Fruit fly (Drosophila melanogaster) whole organism, embryonic: ENCODE data around the gene CG5390.

Experiments
- Aef1 ChIP-seq: fragments of 200-800 bp; sonication (Bioruptor generic); IDR thresholded peaks from 3 replicates; pipeline ENCODE4 v1.3.6; 2022; ENCODE audit warnings: missing biosample characterization, missing genetic modification characterization
- B-H2 ChIP-seq: fragments of 200-800 bp; sonication (Bioruptor generic); optimal IDR thresholded peaks from 2 replicates; lab custom pipeline; 2018; ENCODE audit warnings: missing biosample characterization, mild to moderate bottlenecking, missing genetic modification characterization
- Bdp1 ChIP-seq: fragments of 200-800 bp; sonication (Bioruptor generic); optimal IDR thresholded peaks from 3 replicates; lab custom pipeline; 2016; ENCODE audit warnings: missing biosample characterization, missing genetic modification characterization
- CG1024 ChIP-seq: fragments of 200-800 bp; sonication (Bioruptor generic); IDR thresholded peaks from 2 replicates; pipeline ENCODE4 v1.3.6; 2022; ENCODE audit warnings: missing biosample characterization, missing genetic modification characterization
- CG10979 ChIP-seq: fragments of 200-800 bp; sonication (Bioruptor generic); optimal IDR thresholded peaks from 2 replicates; lab custom pipeline; 2018; ENCODE audit warnings: missing biosample characterization, mild to moderate bottlenecking, missing genetic modification characterization, moderate library complexity
- CG11456 ChIP-seq: fragments of 200-800 bp; sonication (Bioruptor generic); IDR thresholded peaks from 3 replicates; pipeline ENCODE4 v1.3.6; 2022; ENCODE audit warnings: missing biosample characterization, missing genetic modification characterization
- CG13287 ChIP-seq: fragments of 200-800 bp; sonication (Bioruptor generic); IDR thresholded peaks from 2 replicates; pipeline ENCODE4 v1.3.6; 2022; ENCODE audit warnings: missing biosample characterization, missing genetic modification characterization; ENCODE audit not compliant: partially characterized antibody
- CG13424 ChIP-seq: fragments of 200-800 bp; sonication (Bioruptor generic); optimal IDR thresholded peaks from 2 replicates; lab custom pipeline; 2019; ENCODE audit warnings: missing biosample characterization, mild to moderate bottlenecking, missing genetic modification characterization, moderate library complexity
- CG14050 ChIP-seq: fragments of 200-800 bp; sonication (Bioruptor generic); IDR thresholded peaks from 3 replicates; pipeline ENCODE4 v1.3.6; 2022; ENCODE audit warnings: missing biosample characterization, missing genetic modification characterization
- CG1529 ChIP-seq: fragments of 200-800 bp; sonication (Bioruptor generic); optimal IDR thresholded peaks from 3 replicates; lab custom pipeline; 2018; ENCODE audit warnings: missing biosample characterization, missing genetic modification characterization
- CG2116 ChIP-seq: fragments of 200-800 bp; sonication (Bioruptor generic); optimal IDR thresholded peaks from 3 replicates; lab custom pipeline; 2018; ENCODE audit warnings: missing biosample characterization, mild to moderate bottlenecking, missing genetic modification characterization
- CG3065 ChIP-seq: fragments of 200-800 bp; sonication (Bioruptor generic); optimal IDR thresholded peaks from 2 replicates; lab custom pipeline; 2016; ENCODE audit warnings: missing biosample characterization, missing genetic modification characterization
- CG4424 ChIP-seq: fragments of 200-800 bp; sonication (Bioruptor generic); optimal IDR thresholded peaks from 3 replicates; lab custom pipeline; 2016; ENCODE audit warnings: missing biosample characterization, missing genetic modification characterization
- CG6175 ChIP-seq: fragments of 200-800 bp; sonication (Bioruptor generic); IDR thresholded peaks from 3 replicates; pipeline ENCODE4 v1.3.6; 2022; ENCODE audit warnings: missing biosample characterization, missing genetic modification characterization
- CG6791 ChIP-seq: fragments of 200-800 bp; sonication (Bioruptor generic); IDR thresholded peaks from 3 replicates; pipeline ENCODE4 v1.3.6; 2022; ENCODE audit warnings: missing biosample characterization, missing genetic modification characterization; ENCODE audit not compliant: partially characterized antibody
- CTCF ChIP-seq: fragments of 200-800 bp; sonication (Bioruptor generic); optimal IDR thresholded peaks from 2 replicates; lab custom pipeline; 2017; ENCODE audit warnings: missing biosample characterization, mild to moderate bottlenecking, missing genetic modification characterization, moderate library complexity
- D19A ChIP-seq: fragments of 200-800 bp; optimal IDR thresholded peaks from 3 replicates; lab custom pipeline; 2019; ENCODE audit warnings: missing biosample characterization, mild to moderate bottlenecking, missing genetic modification characterization, moderate library complexity
- D19B ChIP-seq: fragments of 200-800 bp; sonication (Bioruptor generic); optimal IDR thresholded peaks from 2 replicates; lab custom pipeline; 2017; ENCODE audit warnings: missing biosample characterization, mild to moderate bottlenecking, missing genetic modification characterization
- Dll ChIP-seq: fragments of 200-800 bp; sonication (Bioruptor generic); IDR thresholded peaks from 4 replicates; pipeline ENCODE4 v1.3.6; 2022; ENCODE audit warnings: missing biosample characterization, missing genetic modification characterization; ENCODE audit not compliant: partially characterized antibody
- Fer2 ChIP-seq: fragments of 200-800 bp; sonication (Bioruptor generic); optimal IDR thresholded peaks from 2 replicates; lab custom pipeline; 2018; ENCODE audit warnings: missing biosample characterization, mild to moderate bottlenecking, missing genetic modification characterization, moderate library complexity
- Gug ChIP-seq: fragments of 200-800 bp; sonication (Bioruptor generic); IDR thresholded peaks from 4 replicates; pipeline ENCODE4 v1.3.6; 2022; ENCODE audit warnings: missing biosample characterization, missing genetic modification characterization
- HmgZ ChIP-seq: fragments of 200-800 bp; sonication (Bioruptor generic); optimal IDR thresholded peaks from 2 replicates; lab custom pipeline; 2018; ENCODE audit warnings: missing biosample characterization, mild to moderate bottlenecking, missing genetic modification characterization
- Hmx ChIP-seq: fragments of 200-800 bp; sonication (Bioruptor generic); optimal IDR thresholded peaks from 2 replicates; lab custom pipeline; 2016; ENCODE audit warnings: missing biosample characterization, missing genetic modification characterization
- Jarid2 ChIP-seq: fragments of 200-800 bp; sonication (Bioruptor generic); optimal IDR thresholded peaks from 3 replicates; lab custom pipeline; 2017; ENCODE audit warnings: mild to moderate bottlenecking, missing biosample characterization, missing genetic modification reagents, missing genetic modification characterization
- Max ChIP-seq: fragments of 200-800 bp; sonication (Bioruptor generic); optimal IDR thresholded peaks from 2 replicates; lab custom pipeline; 2016; ENCODE audit warnings: missing biosample characterization, mild to moderate bottlenecking, missing genetic modification characterization
- Meics ChIP-seq: fragments of 200-800 bp; sonication (Bioruptor generic); optimal IDR thresholded peaks from 2 replicates; lab custom pipeline; 2017; ENCODE audit warnings: missing biosample characterization, mild to moderate bottlenecking, missing genetic modification characterization
- Mes4 ChIP-seq: fragments of 200-800 bp; sonication (Bioruptor generic); optimal IDR thresholded peaks from 2 replicates; lab custom pipeline; 2016; ENCODE audit warnings: missing biosample characterization, missing genetic modification characterization
- Nf-YA ChIP-seq: fragments of 200-800 bp; sonication (Bioruptor generic); IDR thresholded peaks from 2 replicates; pipeline ENCODE4 v1.3.6; 2022; ENCODE audit warnings: missing biosample characterization, missing genetic modification characterization
- Nf-YB ChIP-seq: fragments of 200-800 bp; sonication (Bioruptor generic); optimal IDR thresholded peaks from 3 replicates; lab custom pipeline; 2019; ENCODE audit warnings: missing biosample characterization, mild to moderate bottlenecking, missing genetic modification characterization, moderate library complexity
- Oaz ChIP-seq: fragments of 200-800 bp; sonication (Bioruptor generic); IDR thresholded peaks from 2 replicates; pipeline ENCODE4 v1.3.6; 2022; ENCODE audit warnings: missing biosample characterization, missing genetic modification characterization
- Oli ChIP-seq: fragments of 200-800 bp; sonication (Bioruptor generic); optimal IDR thresholded peaks from 2 replicates; lab custom pipeline; 2018; ENCODE audit warnings: missing biosample characterization, mild to moderate bottlenecking, missing genetic modification characterization, moderate library complexity
- Poxn ChIP-seq: fragments of 200-800 bp; sonication (Bioruptor generic); IDR thresholded peaks from 2 replicates; pipeline ENCODE4 v1.3.6; 2022; ENCODE audit warnings: missing biosample characterization, missing genetic modification characterization
- Rx ChIP-seq: fragments of 200-800 bp; sonication (Bioruptor generic); IDR thresholded peaks from 2 replicates; pipeline ENCODE4 v1.3.6; 2022; ENCODE audit warnings: missing biosample characterization, missing genetic modification characterization
- Scr ChIP-seq: fragments of 200-800 bp; sonication (Bioruptor generic); IDR thresholded peaks from 2 replicates; pipeline ENCODE4 v1.3.6; 2022; ENCODE audit warnings: missing biosample characterization, missing genetic modification characterization; ENCODE audit not compliant: partially characterized antibody
- Spps ChIP-seq: fragments of 200-800 bp; sonication (Bioruptor generic); optimal IDR thresholded peaks from 2 replicates; lab custom pipeline; 2018; ENCODE audit warnings: missing biosample characterization, mild to moderate bottlenecking, missing genetic modification characterization
- Xbp1 ChIP-seq: fragments of 200-800 bp; sonication (Bioruptor generic); optimal IDR thresholded peaks from 3 replicates; lab custom pipeline; 2016; ENCODE audit warnings: missing biosample characterization, mild to moderate bottlenecking, missing genetic modification characterization
- bigmax ChIP-seq: fragments of 200-800 bp; sonication (Bioruptor generic); optimal IDR thresholded peaks from 2 replicates; lab custom pipeline; 2018; ENCODE audit warnings: missing biosample characterization, mild to moderate bottlenecking, missing genetic modification characterization
- danr ChIP-seq: fragments of 200-800 bp; sonication (Bioruptor generic); IDR thresholded peaks from 2 replicates; pipeline ENCODE4 v1.3.6; 2022; ENCODE audit warnings: missing biosample characterization, missing genetic modification characterization
- exex ChIP-seq: fragments of 200-800 bp; sonication (Bioruptor generic); optimal IDR thresholded peaks from 4 replicates; lab custom pipeline; 2018; ENCODE audit warnings: missing biosample characterization, mild to moderate bottlenecking, missing genetic modification characterization, moderate library complexity
- gsb ChIP-seq: fragments of 200-800 bp; sonication (Bioruptor generic); IDR thresholded peaks from 2 replicates; pipeline ENCODE4 v1.3.6; 2022; ENCODE audit warnings: missing biosample characterization, missing genetic modification characterization
- gsb-n ChIP-seq: fragments of 200-800 bp; sonication (Bioruptor generic); optimal IDR thresholded peaks from 3 replicates; lab custom pipeline; 2018; ENCODE audit warnings: missing biosample characterization, mild to moderate bottlenecking, missing genetic modification characterization
- mam ChIP-seq: fragments of 200-800 bp; sonication (Bioruptor generic); optimal IDR thresholded peaks from 3 replicates; lab custom pipeline; 2016; ENCODE audit warnings: missing biosample characterization, missing genetic modification characterization
- pnt ChIP-seq: fragments of 200-800 bp; sonication (Bioruptor generic); optimal IDR thresholded peaks from 3 replicates; lab custom pipeline; 2016; ENCODE audit warnings: missing biosample characterization, missing genetic modification characterization
- pzg ChIP-seq: fragments of 200-800 bp; sonication (Bioruptor generic); optimal IDR thresholded peaks from 3 replicates; lab custom pipeline; 2018; ENCODE audit warnings: missing biosample characterization, mild to moderate bottlenecking, missing genetic modification characterization, moderate library complexity
- sob ChIP-seq: fragments of 200-800 bp; sonication (Bioruptor generic); IDR thresholded peaks from 2 replicates; pipeline ENCODE4 v1.3.6; 2022; ENCODE audit warnings: missing biosample characterization, missing genetic modification characterization
- sr ChIP-seq: fragments of 200-800 bp; sonication (Bioruptor generic); IDR thresholded peaks from 3 replicates; pipeline ENCODE4 v1.3.6; 2022; ENCODE audit warnings: missing biosample characterization, missing genetic modification characterization
- tna ChIP-seq: fragments of 200-800 bp; sonication (Bioruptor generic); IDR thresholded peaks from 2 replicates; pipeline ENCODE4 v1.3.6; 2022; ENCODE audit warnings: missing biosample characterization, missing genetic modification characterization; ENCODE audit not compliant: partially characterized antibody
- unc-4 ChIP-seq: fragments of 200-800 bp; sonication (Bioruptor generic); IDR thresholded peaks from 2 replicates; pipeline ENCODE4 v1.3.6; 2022; ENCODE audit warnings: missing biosample characterization, missing genetic modification characterization; ENCODE audit not compliant: partially characterized antibody
- unpg ChIP-seq: fragments of 200-800 bp; sonication (Bioruptor generic); optimal IDR thresholded peaks from 3 replicates; lab custom pipeline; 2018; ENCODE audit warnings: missing biosample characterization, mild to moderate bottlenecking, missing genetic modification characterization, moderate library complexity
- vvl ChIP-seq: fragments of 200-800 bp; sonication (Bioruptor generic); IDR thresholded peaks from 2 replicates; pipeline ENCODE4 v1.3.6; 2022; ENCODE audit warnings: missing biosample characterization, missing genetic modification characterization
- z ChIP-seq: fragments of 200-800 bp; sonication (Bioruptor generic); IDR thresholded peaks from 3 replicates; pipeline ENCODE4 v1.3.6; 2022; ENCODE audit warnings: missing biosample characterization, missing genetic modification characterization
- zf30C ChIP-seq: fragments of 200-800 bp; sonication (Bioruptor generic); optimal IDR thresholded peaks from 3 replicates; lab custom pipeline; 2018; ENCODE audit warnings: missing biosample characterization, mild to moderate bottlenecking, missing genetic modification characterization

CG5390 gene

DNA sequence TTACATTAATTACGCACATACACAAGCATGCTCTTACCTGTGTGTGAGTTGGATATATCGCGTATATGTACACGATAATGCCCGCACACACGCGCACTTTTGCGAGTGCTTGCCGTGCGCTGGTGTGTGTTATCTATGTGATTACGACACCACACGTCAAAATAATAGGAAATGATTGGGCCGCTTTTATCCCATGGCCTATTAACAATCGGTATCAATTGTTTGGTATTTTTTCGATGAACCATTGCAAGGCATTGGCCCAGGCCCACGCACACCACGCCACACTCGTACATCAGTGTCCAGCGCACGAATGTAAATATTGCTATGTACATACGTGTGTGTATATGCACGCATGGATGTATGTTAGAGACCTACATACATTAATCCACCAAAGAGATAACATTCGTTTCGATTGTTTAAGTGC lies 28.5 kb upstream of the CG5390 start (continued):
- TF ChIP-seq Spps (tag; lab: Kevin White, UChicago) (peak; percentile 43), sr (no peak), vvl (GFP tag; lab: Robert Waterston, UW) (peak; percentile 93), D19A (tag; lab: Kevin White, UChicago) (peak; percentile 67), tna (GFP tag; lab: Robert Waterston, UW) (peak; percentile 48; the same call in 1 of the 2 replicates), CG13287 (peak; percentile 81), Mes4 (GFP tag; lab: Kevin White, UChicago) (no peak), Oli (tag; lab: Kevin White, UChicago) (no peak), Gug (GFP tag; lab: Robert Waterston, UW) (no peak), Nf-YA (GFP tag; lab: Robert Waterston, UW) (no peak), B-H2 (GFP tag; lab: Kevin White, UChicago) (peak; percentile 87), Jarid2 (GFP tag; lab: Kevin White, UChicago) (no peak), Dll (GFP tag; lab: Robert Waterston, UW) (peak; percentile 63), Bdp1 (GFP tag; lab: Kevin White, UChicago) (no peak), CG10979 (tag; lab: Kevin White, UChicago) (peak; percentile 44), CTCF (GFP tag; lab: Kevin White, UChicago) (peak; percentile 26), zf30C (no peak), CG6175 (GFP tag; lab: Robert Waterston, UW) (no peak), sob (GFP tag; lab: Robert Waterston, UW) (peak; percentile 72; the same call in 1 of the 2 replicates), CG3065 (GFP tag; lab: Kevin White, UChicago) (no peak), Hmx (GFP tag; lab: Kevin White, UChicago) (no peak), Xbp1 (peak; percentile 44), CG1024 (GFP tag; lab: Robert Waterston, UW) (peak; percentile 75; the same call in 1 of the 2 replicates), Rx (no peak), Poxn (GFP tag; lab: Robert Waterston, UW) (no peak), danr (GFP tag; lab: Robert Waterston, UW) (no peak), gsb-n (tag; lab: Kevin White, UChicago) (peak; percentile 59), Max (peak; percentile 6), CG13424 (tag; lab: Kevin White, UChicago) (peak; percentile 56), pnt (GFP tag; lab: Kevin White, UChicago) (peak; percentile 27), CG11456 (GFP tag; lab: Robert Waterston, UW) (no peak), CG6791 (GFP tag; lab: Robert Waterston, UW) (no peak; the same call in 2 of the 3 replicates), mam (peak; percentile 50), bigmax (GFP tag; lab: Kevin White, UChicago) (peak; percentile 57), Oaz (no peak), gsb (GFP tag; lab: Robert Waterston, UW) (no peak), Fer2 (peak; percentile 38), CG1529 (GFP tag; lab: Kevin White, UChicago) (peak; percentile 62), z (no peak), exex (tag; lab: Kevin White, UChicago) (peak; percentile 97), CG2116 (GFP tag; lab: Kevin White, UChicago) (no peak), HmgZ (tag; lab: Kevin White, UChicago) (peak; percentile 92), Meics (GFP tag; lab: Kevin White, UChicago) (peak; percentile 66), Nf-YB (GFP tag; lab: Kevin White, UChicago) (peak; percentile 52), unc-4 (GFP tag; lab: Robert Waterston, UW) (peak; percentile 67), Aef1 (no peak), CG14050 (GFP tag; lab: Robert Waterston, UW) (no peak), pzg (GFP tag; lab: Kevin White, UChicago) (peak; percentile 58), Scr (GFP tag; lab: Robert Waterston, UW) (peak; percentile 69), D19B (GFP tag; lab: Kevin White, UChicago) (peak; percentile 54), CG4424 (GFP tag; lab: Kevin White, UChicago) (peak; percentile 36), unpg (GFP tag; lab: Kevin White, UChicago) (peak; percentile 57)
